Worm (Caenorhabditis elegans) whole organism, L3 larva: ENCODE data around the gene ZC239.20.

Experiments used
- ZK546.5 ChIP-seq: sonication (generic microtip); optimal IDR thresholded peaks from 2 replicates; lab custom pipeline; 2017; ENCODE audit warnings: missing biosample characterization, missing genetic modification characterization
- ceh-16 ChIP-seq: sonication (generic microtip); optimal IDR thresholded peaks from 2 replicates; lab custom pipeline; 2017; ENCODE audit warnings: missing biosample characterization, missing genetic modification characterization
- ceh-28 ChIP-seq: fragments of 150-350 bp; optimal IDR thresholded peaks from 2 replicates; lab custom pipeline; 2014; ENCODE audit warnings: missing biosample characterization, missing genetic modification reagents, missing genetic modification characterization
- daf-12 ChIP-seq: fragments of 150-350 bp; optimal IDR thresholded peaks from 2 replicates; lab custom pipeline; 2014; ENCODE audit warnings: missing biosample characterization, missing genetic modification reagents, missing genetic modification characterization
- egl-5 ChIP-seq: fragments of 150-350 bp; optimal IDR thresholded peaks from 2 replicates; lab custom pipeline; 2017; ENCODE audit warnings: missing biosample characterization, missing genetic modification reagents, missing genetic modification characterization, inconsistent platforms
- elt-1 ChIP-seq: fragments of 150-350 bp; optimal IDR thresholded peaks from 2 replicates; lab custom pipeline; 2014; ENCODE audit warnings: missing biosample characterization, missing genetic modification characterization
- elt-3 ChIP-seq, 3 experiments: fragments of 150-350 bp in 1 of 3; sonication (generic microtip) in 2 of 3; optimal IDR thresholded peaks; 2 replicates in 2 of 3; 4 replicates in 1 of 3; lab custom pipeline; 2014 to 2017; ENCODE audit warnings: missing biosample characterization in 3 of 3, missing genetic modification characterization in 3 of 3
- fkh-10 ChIP-seq: sonication (generic microtip); optimal IDR thresholded peaks from 2 replicates; lab custom pipeline; 2017; ENCODE audit warnings: missing biosample characterization, missing genetic modification reagents, missing genetic modification characterization
- hmg-11 ChIP-seq: sonication (generic microtip); optimal IDR thresholded peaks from 2 replicates; lab custom pipeline; 2016; ENCODE audit warnings: missing genetic modification characterization, missing compliant biosample characterization
- jun-1 ChIP-seq: fragments of 150-350 bp; optimal IDR thresholded peaks from 2 replicates; lab custom pipeline; 2014; ENCODE audit warnings: missing biosample characterization, missing genetic modification reagents, missing genetic modification characterization
- lin-15B ChIP-seq: fragments of 150-350 bp; optimal IDR thresholded peaks from 2 replicates; lab custom pipeline; 2014; ENCODE audit warnings: missing biosample characterization, missing genetic modification characterization
- lin-39 ChIP-seq: fragments of 150-350 bp; optimal IDR thresholded peaks from 2 replicates; lab custom pipeline; 2018; ENCODE audit warnings: missing biosample characterization, missing genetic modification reagents, missing genetic modification characterization
- lsy-12 ChIP-seq: sonication (generic microtip); optimal IDR thresholded peaks from 2 replicates; lab custom pipeline; 2016; ENCODE audit warnings: mild to moderate bottlenecking, missing genetic modification characterization, missing compliant biosample characterization
- mdl-1 ChIP-seq: fragments of 150-350 bp; optimal IDR thresholded peaks from 2 replicates; lab custom pipeline; 2014; ENCODE audit warnings: missing biosample characterization, missing genetic modification characterization
- mml-1 ChIP-seq: fragments of 150-350 bp; sonication (generic microtip); optimal IDR thresholded peaks from 3 replicates; lab custom pipeline; 2014; ENCODE audit warnings: missing biosample characterization, missing genetic modification characterization
- nfya-1 ChIP-seq: sonication (generic microtip); optimal IDR thresholded peaks from 2 replicates; lab custom pipeline; 2017; ENCODE audit warnings: missing genetic modification characterization, mild to moderate bottlenecking, missing compliant biosample characterization, antibody characterized with exemption, moderate library complexity; ENCODE audit not compliant: insufficient read depth
- nhr-11 ChIP-seq: fragments of 150-350 bp; optimal IDR thresholded peaks from 2 replicates; lab custom pipeline; 2014; ENCODE audit warnings: missing biosample characterization, missing genetic modification characterization
- nhr-12 ChIP-seq: fragments of 150-350 bp; optimal IDR thresholded peaks from 2 replicates; lab custom pipeline; 2014; ENCODE audit warnings: missing biosample characterization, missing genetic modification characterization
- nhr-23 ChIP-seq: fragments of 150-350 bp; optimal IDR thresholded peaks from 2 replicates; lab custom pipeline; 2014; ENCODE audit warnings: missing biosample characterization, missing genetic modification reagents, missing genetic modification characterization
- nhr-237 ChIP-seq: fragments of 150-350 bp; optimal IDR thresholded peaks from 2 replicates; lab custom pipeline; 2014; ENCODE audit warnings: missing biosample characterization, missing genetic modification characterization
- nhr-25 ChIP-seq: sonication (generic microtip); optimal IDR thresholded peaks from 2 replicates; lab custom pipeline; 2017; ENCODE audit warnings: missing biosample characterization, missing genetic modification characterization
- nhr-28 ChIP-seq: fragments of 150-350 bp; optimal IDR thresholded peaks from 2 replicates; lab custom pipeline; 2014; ENCODE audit warnings: missing biosample characterization, missing genetic modification characterization
- nhr-43 ChIP-seq: sonication (generic microtip); optimal IDR thresholded peaks from 2 replicates; lab custom pipeline; 2016; ENCODE audit warnings: mild to moderate bottlenecking, missing genetic modification characterization, missing compliant biosample characterization; ENCODE audit not compliant: poor library complexity, severe bottlenecking
- nhr-67 ChIP-seq: fragments of 150-350 bp; optimal IDR thresholded peaks from 2 replicates; lab custom pipeline; 2014; ENCODE audit warnings: missing biosample characterization, missing genetic modification characterization
- nhr-77 ChIP-seq: fragments of 150-350 bp; optimal IDR thresholded peaks from 2 replicates; lab custom pipeline; 2014; ENCODE audit warnings: missing biosample characterization, missing genetic modification characterization
- pha-4 ChIP-seq: fragments of 150-350 bp; optimal IDR thresholded peaks from 2 replicates; lab custom pipeline; 2014; ENCODE audit warnings: missing biosample characterization, missing genetic modification reagents, missing genetic modification characterization
- sea-2 ChIP-seq: fragments of 150-350 bp; sonication (generic microtip); optimal IDR thresholded peaks from 4 replicates; lab custom pipeline; 2014; ENCODE audit warnings: missing biosample characterization, missing genetic modification reagents, missing genetic modification characterization
- skn-1 ChIP-seq: fragments of 150-350 bp; optimal IDR thresholded peaks from 2 replicates; lab custom pipeline; 2014; ENCODE audit warnings: missing biosample characterization, missing genetic modification characterization
- snpc-4 ChIP-seq: fragments of 150-350 bp; optimal IDR thresholded peaks from 2 replicates; lab custom pipeline; 2014; ENCODE audit warnings: missing biosample characterization, missing genetic modification characterization
- tbx-2 ChIP-seq: sonication (generic microtip); optimal IDR thresholded peaks from 2 replicates; lab custom pipeline; 2016; ENCODE audit warnings: mild to moderate bottlenecking, missing genetic modification characterization, missing compliant biosample characterization
- unc-39 ChIP-seq: sonication (generic microtip); optimal IDR thresholded peaks from 4 replicates; lab custom pipeline; 2017; ENCODE audit warnings: missing biosample characterization, missing genetic modification characterization
- unc-62 ChIP-seq: fragments of 150-350 bp; sonication (generic microtip); optimal IDR thresholded peaks from 4 replicates; lab custom pipeline; 2014; ENCODE audit warnings: missing biosample characterization, missing genetic modification reagents, missing genetic modification characterization
- ztf-4 ChIP-seq: fragments of 150-350 bp; optimal IDR thresholded peaks from 2 replicates; lab custom pipeline; 2014; ENCODE audit warnings: missing biosample characterization, missing genetic modification characterization

ZC239.20 gene

DNA sequence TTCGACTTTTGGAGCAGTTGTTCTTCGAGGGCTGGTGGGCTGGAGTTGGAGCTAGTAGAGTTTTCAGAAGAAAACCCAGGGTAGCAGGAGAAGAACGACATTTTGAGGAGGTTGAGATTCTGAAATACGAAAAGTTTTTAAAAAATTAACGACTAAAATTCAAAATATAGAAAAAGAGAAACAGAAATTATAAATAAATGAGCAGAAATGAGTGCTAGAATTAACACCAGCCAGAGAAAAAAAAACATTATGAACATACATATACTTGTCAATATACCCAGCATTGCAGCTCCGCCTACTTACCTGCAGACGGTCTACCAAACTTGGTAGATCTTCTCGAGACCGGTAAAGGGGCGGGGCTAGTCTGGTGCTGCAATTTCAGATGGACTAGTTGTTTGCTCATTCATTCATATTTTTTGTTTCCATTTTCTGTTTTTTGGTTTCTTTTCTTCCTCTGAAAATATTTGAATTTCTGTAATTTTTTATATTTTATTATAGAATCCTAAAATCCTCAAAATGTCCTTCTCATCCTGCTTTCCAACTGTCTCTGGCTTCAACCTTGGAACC, at the start of gene ZC239.20, which contains the start of gene ZC239.21:
TSS of gene ZC239.20 (minus strand) at position 101 of the 567 bp plus-strand sequence.
TSS of gene ZC239.21 (plus strand) at position 517 of the 567 bp plus-strand sequence.
- TF ChIP-seq egl-5 (no peak), fkh-10 (GFP tag; lab: Kevin White, UChicago) (no peak), snpc-4 (tag; lab: Kevin White, UChicago) (no peak), nhr-12 (tag; lab: Kevin White, UChicago) (no peak), nhr-28 (tag; lab: Kevin White, UChicago) (no peak), mml-1 (tag; lab: Kevin White, UChicago) (no peak), lin-15B (no peak), hmg-11 (tag; lab: Kevin White, UChicago) (no peak), lin-39 (no peak), elt-1 (tag; lab: Kevin White, UChicago) (no peak), ceh-28 (tag; lab: Kevin White, UChicago) (no peak), skn-1 (no peak), unc-62 (GFP tag; lab: Kevin White, UChicago) (no peak)

DNA sequence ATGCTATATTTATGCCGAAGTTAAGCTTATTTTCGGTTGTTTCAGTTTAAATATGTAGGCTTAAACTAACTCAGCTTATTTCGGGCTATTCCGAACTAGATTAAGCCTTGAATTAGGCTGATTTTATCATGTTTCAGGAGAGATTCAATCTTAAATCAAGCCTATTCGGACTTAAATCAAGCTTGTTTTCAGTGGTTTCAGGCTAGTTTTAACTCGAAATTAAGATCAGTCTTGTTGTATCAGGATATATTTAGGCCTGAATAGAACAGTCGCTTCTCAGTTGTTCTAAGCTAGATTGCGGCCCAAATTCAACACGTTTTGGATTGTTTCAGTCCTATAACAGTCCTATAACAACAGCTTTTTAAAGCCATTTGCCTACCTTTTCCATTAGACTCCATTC, 45.5 kb upstream of the ZC239.20 start:
- TF ChIP-seq tbx-2 (tag; lab: Kevin White, UChicago), result no peak
- TF ChIP-seq ceh-28 (tag; lab: Kevin White, UChicago), result no peak
- TF ChIP-seq, all 47 proteins: peak for 0

DNA sequence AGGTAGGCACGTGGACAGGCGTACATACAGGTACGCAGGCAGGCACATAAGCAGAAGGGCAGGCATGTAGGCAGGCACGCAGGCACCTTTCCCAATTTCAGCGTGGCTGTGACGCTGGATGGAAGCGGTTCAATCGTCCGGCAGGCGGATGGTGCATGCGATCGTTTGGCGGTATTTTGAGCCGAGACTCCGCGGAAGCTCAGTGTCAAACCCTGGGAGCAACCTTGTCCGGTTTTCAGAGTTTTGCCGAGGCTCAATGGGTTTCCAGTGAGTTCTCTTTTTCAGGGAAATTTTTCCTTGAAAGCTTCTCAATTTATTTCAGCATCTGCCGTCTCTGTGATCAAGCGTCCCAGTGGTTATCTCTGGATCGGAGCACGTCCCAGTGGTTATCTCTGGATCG, 43.9 kb upstream of the ZC239.20 start:
- TF ChIP-seq lin-39 (no peak), nhr-67 (tag; lab: Kevin White, UChicago) (no peak), ceh-16 (tag; lab: Kevin White, UChicago) (no peak)

DNA sequence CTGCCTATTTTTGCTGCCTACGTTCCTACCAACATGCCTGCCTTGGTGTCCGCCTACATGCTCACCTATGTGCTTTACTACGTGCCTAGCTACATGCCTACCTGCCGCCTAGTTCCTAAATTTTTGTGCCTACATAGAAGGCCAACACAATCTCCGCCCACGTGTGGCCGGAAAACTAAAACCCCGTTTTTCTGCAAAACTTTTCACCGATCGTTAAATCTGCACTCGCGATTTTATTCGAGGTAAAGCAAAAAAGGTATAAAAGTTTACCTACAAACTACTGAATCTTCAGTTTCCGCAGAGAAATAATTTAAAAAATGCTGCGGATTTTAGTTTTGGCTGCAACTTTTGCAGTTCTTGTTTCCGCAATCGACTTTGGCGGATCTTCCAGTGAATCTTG, 43.1 kb upstream of the ZC239.20 start, which contains the start of gene clec-124:
TSS of gene clec-124 (plus strand) at position 301 of the 400 bp plus-strand sequence.
- TF ChIP-seq jun-1 (tag; lab: Kevin White, UChicago) (no peak), sea-2 (GFP tag; lab: Kevin White, UChicago) (no peak), unc-39 (tag; lab: Kevin White, UChicago) (no peak), egl-5 (no peak), ztf-4 (tag; lab: Kevin White, UChicago) (no peak), nhr-23 (tag; lab: Kevin White, UChicago) (no peak), hmg-11 (tag; lab: Kevin White, UChicago) (no peak), daf-12 (no peak), nhr-25 (tag; lab: Kevin White, UChicago) (no peak)

- no peak for TF ChIP-seq mml-1 (tag; lab: Kevin White, UChicago)
- TF ChIP-seq nfya-1 (tag; lab: Kevin White, UChicago), result no peak
- no peak for TF ChIP-seq hmg-11 (tag; lab: Kevin White, UChicago)
- TF ChIP-seq nhr-67 (tag; lab: Kevin White, UChicago), result no peak
- no peak for TF ChIP-seq ceh-28 (tag; lab: Kevin White, UChicago)
- no peak for TF ChIP-seq lin-15B
- TF ChIP-seq nhr-237 (tag; lab: Kevin White, UChicago), result no peak
- no peak for TF ChIP-seq ZK546.5
- TF ChIP-seq mdl-1 (tag; lab: Kevin White, UChicago), result no peak
- TF ChIP-seq pha-4 (tag; lab: Kevin White, UChicago), result no peak
- TF ChIP-seq nhr-77, result no peak
- no peak for TF ChIP-seq nhr-43 (tag; lab: Kevin White, UChicago)
- no peak for TF ChIP-seq elt-3 (tag; optimal IDR thresholded peaks at IDR 0.05; lab: Kevin White, UChicago)
- TF ChIP-seq nhr-11 (tag; lab: Kevin White, UChicago), result no peak
- no peak for TF ChIP-seq lin-39
- TF ChIP-seq ztf-4 (tag; lab: Kevin White, UChicago), result no peak
- no peak for TF ChIP-seq lsy-12 (tag; lab: Kevin White, UChicago)
- no peak for TF ChIP-seq nhr-23 (tag; lab: Kevin White, UChicago)
- TF ChIP-seq, all 47 proteins: peak for 0
Observed at ce11 chrII:3248043-3248718, 41.9 kb upstream of the ZC239.20 start, which contains the start of the genes fbxc-50 and C17F4.2. Gene fbxc-50, minus strand, starts transcription at chrII:3248123. Gene C17F4.2, plus strand, starts transcription at chrII:3248668.
